Worm (Caenorhabditis elegans): ENCODE results near the gene str-63.
"Not testable (repeated sequence)": the region's sequence is repeated elsewhere in the genome, so short reads cannot be mapped to it uniquely, and the experiment has no call there.

str-63 gene

ce11 chrV:3396765-3397164 is 45.4 kb downstream of the str-63 start, which contains the start of gene T20D4.12:
TSS of gene T20D4.12 (plus strand) at chrV:3397065.
- peak in 1 of 2 experiments; percentile 79 for TF ChIP-seq daf-16 (GFP tag; optimal IDR thresholded peaks at IDR 0.05)
- TF ChIP-seq daf-16 (tag; optimal IDR thresholded peaks at IDR 0.05): not testable (repeated sequence)

ce11 chrV:3398314-3398713 is 46.9 kb downstream of the str-63 start, which contains the start of gene T20D4.11:
TSS of gene T20D4.11 (plus strand) at chrV:3398690.
- TF ChIP-seq lin-38 (GFP tag; IDR thresholded peaks at IDR 0.05) (no peak), saeg-2 (GFP tag; IDR thresholded peaks at IDR 0.05) (no peak), fos-1 (tag; optimal IDR thresholded peaks at IDR 0.05) (no peak), spr-3 (GFP tag; optimal IDR thresholded peaks at IDR 0.05) (no peak), R02D3.7 (tag; optimal IDR thresholded peaks at IDR 0.05) (no peak), daf-16 (GFP tag; optimal IDR thresholded peaks at IDR 0.05) (peak in 1 of 2 experiments; percentile 62), daf-16 (tag; optimal IDR thresholded peaks at IDR 0.05) (no peak), hlh-11 (tag; optimal IDR thresholded peaks at IDR 0.05) (peak; percentile 28)

- peak in 1 of 2 experiments; percentile 25 for TF ChIP-seq daf-16 (GFP tag; optimal IDR thresholded peaks at IDR 0.05)
- not testable (repeated sequence) for TF ChIP-seq daf-16 (tag; optimal IDR thresholded peaks at IDR 0.05)
Observed at ce11 chrV:3399952-3400351, 48.6 kb downstream of the str-63 start, which contains the start of gene T20D4.10. TSS of gene T20D4.10 (plus strand) at chrV:3400252.
